Fruit fly (Drosophila melanogaster) whole organism, embryonic: ENCODE data around the gene PolQ.

Experiments
- B-H2 ChIP-seq: fragments of 200-800 bp; sonication (Bioruptor generic); optimal IDR thresholded peaks from 2 replicates; lab custom pipeline; 2018; ENCODE audit warnings: missing biosample characterization, mild to moderate bottlenecking, missing genetic modification characterization
- bab2 ChIP-seq: fragments of 200-800 bp; sonication (Bioruptor generic); optimal IDR thresholded peaks from 2 replicates; lab custom pipeline; 2016; ENCODE audit warnings: missing biosample characterization, missing genetic modification characterization
- odd ChIP-seq: fragments of 200-800 bp; sonication (Bioruptor generic); optimal IDR thresholded peaks from 2 replicates; lab custom pipeline; 2017; ENCODE audit warnings: missing biosample characterization, mild to moderate bottlenecking, missing genetic modification characterization
- sens ChIP-seq: fragments of 200-800 bp; sonication (Bioruptor generic); peaks from one replicate; lab custom pipeline; 2016; ENCODE audit warnings: missing biosample characterization, missing genetic modification characterization
- vvl ChIP-seq: fragments of 200-800 bp; sonication (Bioruptor generic); IDR thresholded peaks from 2 replicates; pipeline ENCODE4 v1.3.6; 2022; ENCODE audit warnings: missing biosample characterization, missing genetic modification characterization

DNA sequence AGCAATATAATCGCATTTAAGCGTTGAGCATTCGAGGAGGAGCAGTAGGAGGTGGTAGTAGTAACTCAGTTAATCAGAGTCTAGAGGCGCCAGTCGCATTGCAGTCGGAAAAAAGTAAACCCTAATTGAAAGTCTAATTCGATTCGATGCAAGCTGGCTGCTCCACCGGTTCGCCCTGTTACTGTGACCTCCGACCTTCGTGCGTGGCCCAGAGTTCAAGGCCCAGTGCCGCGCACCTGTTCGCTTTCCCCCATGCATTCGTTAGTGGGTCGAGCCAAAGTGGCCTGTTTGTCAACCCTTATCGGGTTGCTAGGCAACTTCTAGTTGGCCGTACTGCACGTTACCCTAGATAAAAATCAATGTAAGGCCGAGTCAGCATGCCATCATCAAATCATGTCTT lies 11.6 kb downstream of the PolQ start:
- TF ChIP-seq bab2 (GFP tag; lab: Kevin White, UChicago) (no peak), sens (no peak), odd (GFP tag; lab: Kevin White, UChicago) (no peak), vvl (GFP tag; lab: Robert Waterston, UW) (no peak), B-H2 (GFP tag; lab: Kevin White, UChicago) (no peak)
